Fruit fly (Drosophila melanogaster) S2 (cell line): ENCODE data around the gene ATPsynepsilonL.
A peak's percentile ranks its signal among the peaks of the same experiment; 100 is the strongest.

Experiments used
- CG8478 ChIP-seq: fragments of >200 bp; optimal IDR thresholded peaks from 2 replicates; lab custom pipeline; 2018
- CTCF ChIP-seq, 2 experiments: fragments of >200 bp; optimal IDR thresholded peaks; 2 replicates each; lab custom pipeline; 2018

The ATPsynepsilonL gene

dm6 chr3R:10153957-10154685 is 32.5 kb downstream of the ATPsynepsilonL start:
- TF ChIP-seq CTCF (optimal IDR thresholded peaks at IDR 0.05; lab: Kevin White, UChicago) = no peak
- no peak for TF ChIP-seq CG8478 (lab: Kevin White, UChicago)

dm6 chr3R:10161163-10161562 is 39.6 kb downstream of the ATPsynepsilonL start, which contains the start of gene CG6254:
Gene CG6254 (minus strand): TSS chr3R:10161331.
- TF ChIP-seq CTCF (optimal IDR thresholded peaks at IDR 0.05; lab: Kevin White, UChicago) = peak; percentile 7 to 20
- no peak for TF ChIP-seq CG8478 (lab: Kevin White, UChicago)

- TF ChIP-seq CG8478 (lab: Kevin White, UChicago) = no peak
- TF ChIP-seq CTCF (optimal IDR thresholded peaks at IDR 0.05; lab: Kevin White, UChicago) = no peak
Measured at dm6 chr3R:10166334-10166733, 44.8 kb downstream of the ATPsynepsilonL start.

- TF ChIP-seq CG8478 (lab: Kevin White, UChicago) (no peak), CTCF (optimal IDR thresholded peaks at IDR 0.05; lab: Kevin White, UChicago) (no peak)
Measured at dm6 chr3R:10167280-10167679, 45.7 kb downstream of the ATPsynepsilonL start.

- no peak for TF ChIP-seq CTCF (optimal IDR thresholded peaks at IDR 0.05; lab: Kevin White, UChicago)
- TF ChIP-seq CG8478 (lab: Kevin White, UChicago) = no peak
Measured at dm6 chr3R:10168483-10169064, 47.0 kb downstream of the ATPsynepsilonL start.

dm6 chr3R:10169124-10169766 is 47.7 kb downstream of the ATPsynepsilonL start:
- TF ChIP-seq CTCF (optimal IDR thresholded peaks at IDR 0.05; lab: Kevin White, UChicago) (no peak), CG8478 (lab: Kevin White, UChicago) (no peak)

dm6 chr3R:10170356-10170876 is 48.8 kb downstream of the ATPsynepsilonL start, which contains the start of gene Best1:
Gene Best1 (minus strand): TSS chr3R:10170487.
- TF ChIP-seq CTCF (optimal IDR thresholded peaks at IDR 0.05; lab: Kevin White, UChicago) (no peak), CG8478 (lab: Kevin White, UChicago) (no peak)
